Fruit fly (Drosophila melanogaster) whole organism, pupa: ENCODE measurements around the gene CG43347.

Experiments
- CG10348 ChIP-seq: fragments of 200-800 bp; sonication (Bioruptor generic); IDR thresholded peaks from 2 replicates; pipeline ENCODE4 v1.3.6; 2022; ENCODE audit warnings: missing biosample characterization, missing genetic modification characterization
- CG12605 ChIP-seq: fragments of 200-800 bp; sonication (Bioruptor generic); IDR thresholded peaks from 2 replicates; pipeline ENCODE4 v1.3.6; 2022; ENCODE audit warnings: missing biosample characterization, missing genetic modification characterization
- CG13204 ChIP-seq: fragments of 200-800 bp; sonication (Bioruptor generic); optimal IDR thresholded peaks from 2 replicates; lab custom pipeline; 2018; ENCODE audit warnings: missing biosample characterization, mild to moderate bottlenecking, missing genetic modification characterization, moderate library complexity
- CG14655 ChIP-seq: fragments of 200-800 bp; sonication (Bioruptor generic); optimal IDR thresholded peaks from 3 replicates; lab custom pipeline; 2017; ENCODE audit warnings: mild to moderate bottlenecking, missing biosample characterization, missing genetic modification reagents, missing genetic modification characterization
- CG15710 ChIP-seq: fragments of 200-800 bp; sonication (Bioruptor generic); optimal IDR thresholded peaks from 2 replicates; lab custom pipeline; 2018; ENCODE audit warnings: missing biosample characterization, mild to moderate bottlenecking, missing genetic modification characterization, moderate library complexity
- CG17806 ChIP-seq: fragments of 200-800 bp; sonication (Bioruptor generic); optimal IDR thresholded peaks from 2 replicates; lab custom pipeline; 2018; ENCODE audit warnings: missing biosample characterization, mild to moderate bottlenecking, missing genetic modification characterization, moderate library complexity
- CG32121 ChIP-seq: fragments of 200-800 bp; sonication (Bioruptor generic); IDR thresholded peaks from 2 replicates; pipeline ENCODE4 v1.3.6; 2022; ENCODE audit warnings: missing biosample characterization, missing genetic modification characterization
- CG34367 ChIP-seq: fragments of 200-800 bp; sonication (Bioruptor generic); optimal IDR thresholded peaks from 2 replicates; lab custom pipeline; 2018; ENCODE audit warnings: missing biosample characterization, mild to moderate bottlenecking, missing genetic modification characterization
- CG4496 ChIP-seq: fragments of 200-800 bp; sonication (Bioruptor generic); IDR thresholded peaks from 3 replicates; pipeline ENCODE4 v1.3.6; 2022; ENCODE audit warnings: missing biosample characterization, missing genetic modification characterization
- CG8159 ChIP-seq: fragments of 200-800 bp; sonication (Bioruptor generic); optimal IDR thresholded peaks from 3 replicates; lab custom pipeline; 2018; ENCODE audit warnings: missing biosample characterization, mild to moderate bottlenecking, missing genetic modification characterization, moderate library complexity
- CG8301 ChIP-seq: fragments of 200-800 bp; sonication (Bioruptor generic); optimal IDR thresholded peaks from 2 replicates; lab custom pipeline; 2018; ENCODE audit warnings: missing biosample characterization, mild to moderate bottlenecking, missing genetic modification characterization
- CG9948 ChIP-seq: fragments of 200-800 bp; sonication (Bioruptor generic); optimal IDR thresholded peaks from 2 replicates; lab custom pipeline; 2018; ENCODE audit warnings: missing biosample characterization, mild to moderate bottlenecking, missing genetic modification characterization, moderate library complexity
- D1 ChIP-seq: fragments of 200-800 bp; sonication (Bioruptor generic); optimal IDR thresholded peaks from 2 replicates; lab custom pipeline; 2018; ENCODE audit warnings: missing biosample characterization, mild to moderate bottlenecking, missing genetic modification characterization, moderate library complexity
- EcR ChIP-seq: fragments of 200-800 bp; sonication (Bioruptor generic); optimal IDR thresholded peaks from 3 replicates; lab custom pipeline; 2019; ENCODE audit warnings: missing biosample characterization, missing genetic modification characterization, mild to moderate bottlenecking, moderate library complexity, missing genetic modification reagents
- Ets98B ChIP-seq: fragments of 200-800 bp; sonication (Bioruptor generic); IDR thresholded peaks from 2 replicates; pipeline ENCODE4 v1.3.6; 2022; ENCODE audit warnings: missing biosample characterization, missing genetic modification characterization
- Pif1A ChIP-seq: fragments of 200-800 bp; sonication (Bioruptor generic); optimal IDR thresholded peaks from 3 replicates; lab custom pipeline; 2016; ENCODE audit warnings: missing biosample characterization, missing genetic modification characterization
- Pif1B ChIP-seq: fragments of 200-800 bp; sonication (Bioruptor generic); optimal IDR thresholded peaks from 3 replicates; lab custom pipeline; 2016; ENCODE audit warnings: missing biosample characterization, missing genetic modification characterization
- Snoo ChIP-seq: fragments of 200-800 bp; sonication (Bioruptor generic); optimal IDR thresholded peaks from 3 replicates; lab custom pipeline; 2017; ENCODE audit warnings: missing biosample characterization, mild to moderate bottlenecking, missing genetic modification characterization, inconsistent platforms
- fd96Ca ChIP-seq: fragments of 200-800 bp; sonication (Bioruptor generic); IDR thresholded peaks from 3 replicates; pipeline ENCODE4 v1.3.6; 2022; ENCODE audit warnings: missing biosample characterization, missing genetic modification characterization
- gl ChIP-seq: fragments of 200-800 bp; sonication (Bioruptor generic); optimal IDR thresholded peaks from 2 replicates; lab custom pipeline; 2018; ENCODE audit warnings: missing biosample characterization, mild to moderate bottlenecking, missing genetic modification characterization
- rn ChIP-seq: fragments of 200-800 bp; sonication (Bioruptor generic); IDR thresholded peaks from 2 replicates; pipeline ENCODE4 v1.3.6; 2022; ENCODE audit warnings: missing biosample characterization, missing genetic modification characterization

The CG43347 gene

dm6 chrX:10595813-10596212 lies 24.2 kb downstream of the CG43347 start, which contains the start of the genes Hmr and CG2124:
Hmr (minus strand) TSS chrX:10595855.
CG2124 (plus strand) TSS chrX:10596122.
- TF ChIP-seq D1 (tag; lab: Kevin White, UChicago): no peak
- TF ChIP-seq CG34367 (tag; lab: Kevin White, UChicago): no peak
- no peak for TF ChIP-seq CG8159
- no peak for TF ChIP-seq CG13204 (GFP tag; lab: Kevin White, UChicago)
- TF ChIP-seq Pif1A (GFP tag; lab: Kevin White, UChicago): no peak
- no peak for TF ChIP-seq fd96Ca (GFP tag; lab: Robert Waterston, UW)
- no peak for TF ChIP-seq CG9948 (tag; lab: Kevin White, UChicago)
- no peak for TF ChIP-seq CG14655 (GFP tag; lab: Kevin White, UChicago)
- no peak for TF ChIP-seq CG32121 (GFP tag; lab: Robert Waterston, UW)
- TF ChIP-seq gl (tag; lab: Kevin White, UChicago): no peak
- TF ChIP-seq Ets98B (GFP tag; lab: Robert Waterston, UW): no peak
- no peak for TF ChIP-seq CG10348 (GFP tag; lab: Robert Waterston, UW)
- TF ChIP-seq CG17806 (tag; lab: Kevin White, UChicago): no peak
- TF ChIP-seq Snoo: no peak
- no peak for TF ChIP-seq EcR (GFP tag; lab: Kevin White, UChicago)
- no peak for TF ChIP-seq CG4496 (GFP tag; lab: Robert Waterston, UW)
- no peak for TF ChIP-seq rn (GFP tag; lab: Robert Waterston, UW)
- TF ChIP-seq Pif1B (GFP tag; lab: Kevin White, UChicago): no peak
- TF ChIP-seq CG15710 (tag; lab: Kevin White, UChicago): no peak
- TF ChIP-seq, all 21 proteins: peak for 0

- TF ChIP-seq EcR (GFP tag; lab: Kevin White, UChicago) (no peak), CG12605 (GFP tag; lab: Robert Waterston, UW) (no peak)
These were observed 31.2 kb downstream of the CG43347 start, which contains the start of gene Rab9D for dm6 chrX:10588789-10589188. Rab9D (plus strand) TSS chrX:10589089.

DNA sequence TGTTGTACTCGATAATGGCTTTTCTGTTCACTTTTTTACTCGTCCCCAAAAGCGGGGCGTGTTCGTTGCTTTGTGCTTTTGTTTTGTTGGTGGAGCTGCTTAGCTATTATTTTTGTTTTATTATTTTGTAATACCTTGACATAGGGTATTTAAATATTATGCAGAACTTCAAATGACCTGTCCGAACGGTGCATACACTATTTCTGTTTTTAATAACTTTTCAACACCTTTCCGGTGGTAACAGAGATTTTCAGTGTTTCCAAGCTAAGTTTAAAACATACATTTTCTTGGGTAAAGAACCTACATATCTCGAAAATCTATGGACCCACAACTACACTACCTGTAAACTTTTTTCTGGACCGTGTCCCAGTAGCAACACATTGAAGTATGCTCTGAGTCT lies 32.5 kb downstream of the CG43347 start:
- TF ChIP-seq gl (tag; lab: Kevin White, UChicago) (no peak), Pif1A (GFP tag; lab: Kevin White, UChicago) (no peak), EcR (GFP tag; lab: Kevin White, UChicago) (no peak), CG13204 (GFP tag; lab: Kevin White, UChicago) (no peak), fd96Ca (GFP tag; lab: Robert Waterston, UW) (peak; percentile 91), CG4496 (GFP tag; lab: Robert Waterston, UW) (peak; percentile 84), D1 (tag; lab: Kevin White, UChicago) (no peak), CG8301 (peak; percentile 67), CG34367 (tag; lab: Kevin White, UChicago) (peak; percentile 46), CG12605 (GFP tag; lab: Robert Waterston, UW) (peak; percentile 70; the same call in 1 of the 2 replicates), CG17806 (tag; lab: Kevin White, UChicago) (peak; percentile 48), CG32121 (GFP tag; lab: Robert Waterston, UW) (peak; percentile 75), CG10348 (GFP tag; lab: Robert Waterston, UW) (peak; percentile 39; the same call in 1 of the 2 replicates), CG8159 (peak; percentile 63), Pif1B (GFP tag; lab: Kevin White, UChicago) (no peak), Snoo (peak; percentile 5), CG9948 (tag; lab: Kevin White, UChicago) (peak; percentile 54), CG14655 (GFP tag; lab: Kevin White, UChicago) (no peak), rn (GFP tag; lab: Robert Waterston, UW) (peak; percentile 59), Ets98B (GFP tag; lab: Robert Waterston, UW) (peak; percentile 82), CG15710 (tag; lab: Kevin White, UChicago) (peak; percentile 67)
- TF ChIP-seq, all 21 proteins: peak for 14

dm6 chrX:10586173-10586572 lies 33.8 kb downstream of the CG43347 start:
- TF ChIP-seq gl (tag; lab: Kevin White, UChicago): no peak

DNA sequence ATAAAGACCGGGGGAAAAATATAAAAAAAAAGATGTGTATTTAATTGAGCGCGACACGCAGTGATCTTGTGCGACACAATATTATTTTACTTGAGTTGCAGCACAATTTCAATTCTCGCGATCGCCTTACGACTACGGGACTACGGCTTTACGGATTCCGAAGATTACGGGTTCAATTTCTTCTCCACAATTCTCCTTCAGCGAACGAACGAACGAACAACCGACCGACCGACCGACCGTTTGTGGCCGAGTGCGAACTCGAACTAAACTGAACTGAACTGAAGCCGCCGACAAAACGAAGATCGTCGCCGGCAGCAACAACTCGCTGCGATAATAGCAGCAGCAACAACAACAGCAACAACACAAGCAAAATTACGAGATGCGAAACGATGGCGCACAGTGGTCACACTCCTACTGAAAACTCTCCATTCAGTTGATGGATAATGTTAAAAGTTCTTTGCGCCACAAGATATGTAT lies 34.8 kb downstream of the CG43347 start, which contains the start of gene spri:
spri (minus strand) TSS at position 265 of the 477 bp plus-strand sequence.
- TF ChIP-seq Snoo: no peak
- peak; percentile 69; the same call in 1 of the 2 replicates for TF ChIP-seq Ets98B (GFP tag; lab: Robert Waterston, UW)
- peak; percentile 41 for TF ChIP-seq CG9948 (tag; lab: Kevin White, UChicago)
- TF ChIP-seq fd96Ca (GFP tag; lab: Robert Waterston, UW): peak; percentile 68; the same call in 2 of the 3 replicates
- TF ChIP-seq CG4496 (GFP tag; lab: Robert Waterston, UW): peak; percentile 72
- peak; percentile 49 for TF ChIP-seq EcR (GFP tag; lab: Kevin White, UChicago)
- TF ChIP-seq CG15710 (tag; lab: Kevin White, UChicago): peak; percentile 58
- no peak for TF ChIP-seq CG10348 (GFP tag; lab: Robert Waterston, UW)
- TF ChIP-seq gl (tag; lab: Kevin White, UChicago): peak; percentile 77
- peak; percentile 63 for TF ChIP-seq CG32121 (GFP tag; lab: Robert Waterston, UW)
- peak; percentile 32 for TF ChIP-seq CG8301
- peak; percentile 65 for TF ChIP-seq CG13204 (GFP tag; lab: Kevin White, UChicago)
- no peak for TF ChIP-seq D1 (tag; lab: Kevin White, UChicago)
- TF ChIP-seq Pif1B (GFP tag; lab: Kevin White, UChicago): peak; percentile 18
- peak; percentile 79 for TF ChIP-seq CG12605 (GFP tag; lab: Robert Waterston, UW)
- peak; percentile 41 for TF ChIP-seq CG17806 (tag; lab: Kevin White, UChicago)
- peak; percentile 67 for TF ChIP-seq CG34367 (tag; lab: Kevin White, UChicago)
- no peak for TF ChIP-seq rn (GFP tag; lab: Robert Waterston, UW)
- TF ChIP-seq CG8159: peak; percentile 58
- TF ChIP-seq Pif1A (GFP tag; lab: Kevin White, UChicago): peak; percentile 19
- TF ChIP-seq CG14655 (GFP tag; lab: Kevin White, UChicago): peak; percentile 55
